Worm (Caenorhabditis elegans) whole organism, young adult: ENCODE data around the gene nhr-256.
A peak's percentile ranks its signal among the peaks of the same experiment; 100 is the strongest.

ENCODE experiments used
- B0035.1 ChIP-seq: sonication (generic microtip); optimal IDR thresholded peaks from 2 replicates; lab custom pipeline; 2016; ENCODE audit warnings: missing genetic modification characterization, mild to moderate bottlenecking, missing compliant biosample characterization, missing genotype, missing genetic modification reagents
- D2030.7 ChIP-seq: fragments of 200-800 bp; sonication (Bioruptor generic); IDR thresholded peaks from 2 replicates; pipeline ENCODE4 v1.3.6; 2022; ENCODE audit warnings: missing genetic modification reagents, missing genetic modification characterization, missing compliant biosample characterization
- F23B12.7 ChIP-seq: sonication (generic microtip); optimal IDR thresholded peaks from 2 replicates; lab custom pipeline; 2017; ENCODE audit warnings: missing genetic modification characterization, mild to moderate bottlenecking, missing compliant biosample characterization, antibody characterized with exemption, moderate library complexity; ENCODE audit not compliant: insufficient read depth
- F37B4.10 ChIP-seq: fragments of 200-800 bp; sonication (Bioruptor generic); IDR thresholded peaks from 2 replicates; pipeline ENCODE4 v1.3.6; 2022; ENCODE audit warnings: missing genetic modification characterization, missing compliant biosample characterization
- K11D2.4 ChIP-seq: fragments of 200-800 bp; sonication (Bioruptor generic); IDR thresholded peaks from 2 replicates; pipeline ENCODE4 v1.3.6; 2022; ENCODE audit warnings: missing genetic modification reagents, missing genetic modification characterization, missing compliant biosample characterization
- K12H6.12 ChIP-seq: fragments of 200-800 bp; sonication (Bioruptor generic); optimal IDR thresholded peaks from 2 replicates; lab custom pipeline; 2018; ENCODE audit warnings: mild to moderate bottlenecking, missing genetic modification characterization, missing compliant biosample characterization
- Y53F4B.3 ChIP-seq: fragments of 200-800 bp; sonication (Bioruptor generic); IDR thresholded peaks from 2 replicates; pipeline ENCODE4 v1.3.6; 2022; ENCODE audit warnings: missing genetic modification reagents, missing genetic modification characterization, missing compliant biosample characterization
- Y53G8AR.9 ChIP-seq: fragments of 200-800 bp; sonication (Bioruptor generic); conservative IDR thresholded peaks from 2 replicates; pipeline ENCODE4 v1.3.6; 2022; ENCODE audit warnings: missing genetic modification reagents, missing genetic modification characterization, missing compliant biosample characterization
- Y56A3A.18 ChIP-seq: fragments of 200-800 bp; sonication (Bioruptor generic); IDR thresholded peaks from 2 replicates; pipeline ENCODE4 v1.3.6; 2022; ENCODE audit warnings: missing genetic modification reagents, missing genetic modification characterization, missing compliant biosample characterization
- ama-1 ChIP-seq, 3 experiments: fragments of 150-350 bp in 1 of 3; sonication (generic microtip) in 2 of 3; optimal IDR thresholded peaks; 2 replicates each; lab custom pipeline; 2014 to 2018; ENCODE audit warnings: missing biosample characterization in 2 of 3, missing genetic modification characterization in 2 of 3, missing genetic modification reagents in 2 of 3
- aptf-3 ChIP-seq: fragments of 200-800 bp; sonication (Bioruptor generic); IDR thresholded peaks from 2 replicates; pipeline ENCODE4 v1.3.6; 2022; ENCODE audit warnings: missing genetic modification characterization, missing compliant biosample characterization
- attf-3 ChIP-seq: fragments of 200-800 bp; sonication (Bioruptor generic); conservative IDR thresholded peaks from 2 replicates; pipeline ENCODE4 v1.3.6; 2022; ENCODE audit warnings: missing genetic modification reagents, missing genetic modification characterization, missing compliant biosample characterization
- bed-1 ChIP-seq: fragments of 200-800 bp; sonication (Bioruptor generic); IDR thresholded peaks from 2 replicates; pipeline ENCODE4 v1.3.6; 2022; ENCODE audit warnings: missing genetic modification reagents, missing genetic modification characterization, missing compliant biosample characterization
- cebp-1 ChIP-seq, 2 experiments: fragments of 200-800 bp in 1 of 2; sonication (Bioruptor generic) in 1 of 2; sonication (generic microtip) in 1 of 2; IDR thresholded peaks in 1 of 2; optimal IDR thresholded peaks in 1 of 2; 2 replicates each; pipeline versions ENCODE4 v1.3.6 to Lab custom; 2017 to 2022; ENCODE audit warnings: missing compliant biosample characterization in 2 of 2, missing genetic modification characterization in 2 of 2, mild to moderate bottlenecking in 1 of 2, missing genetic modification reagents in 1 of 2, moderate library complexity in 1 of 2
- ceh-100 ChIP-seq: fragments of 200-800 bp; sonication (Bioruptor generic); IDR thresholded peaks from 2 replicates; pipeline ENCODE4 v1.3.6; 2022; ENCODE audit warnings: missing genetic modification reagents, missing genetic modification characterization, missing compliant biosample characterization
- ceh-27 ChIP-seq: fragments of 200-800 bp; sonication (Bioruptor generic); optimal IDR thresholded peaks from 2 replicates; lab custom pipeline; 2018; ENCODE audit warnings: mild to moderate bottlenecking, missing genetic modification characterization, moderate library complexity, missing compliant biosample characterization
- ceh-40 ChIP-seq: fragments of 200-800 bp; sonication (Bioruptor generic); IDR thresholded peaks from 2 replicates; pipeline ENCODE4 v1.3.6; 2022; ENCODE audit warnings: missing genetic modification characterization, missing compliant biosample characterization
- ceh-79 ChIP-seq: sonication (generic microtip); optimal IDR thresholded peaks from 2 replicates; lab custom pipeline; 2017; ENCODE audit warnings: mild to moderate bottlenecking, missing genetic modification characterization, missing compliant biosample characterization
- ceh-91 ChIP-seq: fragments of 200-800 bp; sonication (Bioruptor generic); IDR thresholded peaks from 2 replicates; pipeline ENCODE4 v1.3.6; 2022; ENCODE audit warnings: missing genetic modification reagents, missing genetic modification characterization, missing compliant biosample characterization
- chd-7 ChIP-seq: sonication (generic microtip); optimal IDR thresholded peaks from 2 replicates; lab custom pipeline; 2016; ENCODE audit warnings: mild to moderate bottlenecking, missing genetic modification characterization, moderate library complexity, missing compliant biosample characterization
- dpl-1 ChIP-seq: fragments of 150-350 bp; optimal IDR thresholded peaks from 2 replicates; lab custom pipeline; 2014; ENCODE audit warnings: missing biosample characterization, missing genetic modification reagents, missing genetic modification characterization
- ekl-4 ChIP-seq: fragments of 200-800 bp; sonication (Bioruptor generic); IDR thresholded peaks from 2 replicates; pipeline ENCODE4 v1.3.6; 2022; ENCODE audit warnings: missing genetic modification reagents, missing genetic modification characterization, missing compliant biosample characterization
- ets-4 ChIP-seq: fragments of 200-800 bp; sonication (Bioruptor generic); optimal IDR thresholded peaks from 2 replicates; lab custom pipeline; 2018; ENCODE audit warnings: mild to moderate bottlenecking, missing genetic modification characterization, missing compliant biosample characterization
- him-1 ChIP-seq: sonication (generic microtip); optimal IDR thresholded peaks from 2 replicates; lab custom pipeline; 2016; ENCODE audit warnings: missing genotype, missing genetic modification reagents, missing genetic modification characterization, missing compliant biosample characterization
- hmg-1.2 ChIP-seq: fragments of 200-800 bp; sonication (Bioruptor generic); IDR thresholded peaks from 2 replicates; pipeline ENCODE4 v1.3.6; 2022; ENCODE audit warnings: missing genetic modification reagents, missing genetic modification characterization, missing compliant biosample characterization
- hrde-1 ChIP-seq: sonication (generic microtip); optimal IDR thresholded peaks from 2 replicates; lab custom pipeline; 2016; ENCODE audit warnings: missing genetic modification characterization, mild to moderate bottlenecking, missing compliant biosample characterization, moderate library complexity, missing genotype, missing genetic modification reagents, borderline replicate concordance
- let-607 ChIP-seq, 2 experiments: fragments of 200-800 bp in 1 of 2; sonication (Bioruptor generic) in 1 of 2; sonication (generic microtip) in 1 of 2; optimal IDR thresholded peaks; 2 replicates each; lab custom pipeline; 2016 to 2018; ENCODE audit warnings: mild to moderate bottlenecking in 2 of 2, missing compliant biosample characterization in 2 of 2, missing genetic modification characterization in 2 of 2, moderate library complexity in 2 of 2, missing genotype in 1 of 2
- lin-35 ChIP-seq, 3 experiments: fragments of 150-350 bp in 2 of 3; sonication (generic microtip) in 1 of 3; optimal IDR thresholded peaks; 2 replicates each; lab custom pipeline; 2014 to 2018; ENCODE audit warnings: missing biosample characterization in 3 of 3, missing genetic modification characterization in 3 of 3, missing genetic modification reagents in 3 of 3
- lin-54 ChIP-seq: fragments of 200-800 bp; sonication (Bioruptor generic); optimal IDR thresholded peaks from 2 replicates; lab custom pipeline; 2018; ENCODE audit warnings: mild to moderate bottlenecking, missing genetic modification characterization, missing compliant biosample characterization
- madf-10 ChIP-seq: sonication (generic microtip); optimal IDR thresholded peaks from 2 replicates; lab custom pipeline; 2016; ENCODE audit warnings: mild to moderate bottlenecking, missing genetic modification characterization, missing compliant biosample characterization
- madf-3 ChIP-seq: fragments of 200-800 bp; sonication (Bioruptor generic); IDR thresholded peaks from 2 replicates; pipeline ENCODE4 v1.3.6; 2022; ENCODE audit warnings: missing genetic modification reagents, missing genetic modification characterization, missing compliant biosample characterization
- mcd-1 ChIP-seq: fragments of 200-800 bp; sonication (Bioruptor generic); IDR thresholded peaks from 2 replicates; pipeline ENCODE4 v1.3.6; 2022; ENCODE audit warnings: missing genetic modification reagents, missing genetic modification characterization, missing compliant biosample characterization
- mel-28 ChIP-seq: sonication (generic microtip); optimal IDR thresholded peaks from 2 replicates; lab custom pipeline; 2016; ENCODE audit warnings: borderline replicate concordance, mild to moderate bottlenecking, missing genetic modification characterization, missing compliant biosample characterization
- nfya-1 ChIP-seq: sonication (generic microtip); optimal IDR thresholded peaks from 2 replicates; lab custom pipeline; 2017; ENCODE audit warnings: antibody characterized with exemption, missing compliant biosample characterization, missing genetic modification characterization, borderline replicate concordance; ENCODE audit not compliant: insufficient read depth
- nhr-120 ChIP-seq: fragments of 200-800 bp; sonication (Bioruptor generic); IDR thresholded peaks from 2 replicates; pipeline ENCODE4 v1.3.6; 2022; ENCODE audit warnings: missing genetic modification characterization, missing compliant biosample characterization
- nhr-80 ChIP-seq: sonication (generic microtip); optimal IDR thresholded peaks from 2 replicates; lab custom pipeline; 2016; ENCODE audit warnings: missing genetic modification characterization, missing compliant biosample characterization
- nhr-90 ChIP-seq: sonication (generic microtip); optimal IDR thresholded peaks from 2 replicates; lab custom pipeline; 2016; ENCODE audit warnings: missing genotype, mild to moderate bottlenecking, missing genetic modification characterization, missing compliant biosample characterization
- sdz-38 ChIP-seq: sonication (generic microtip); optimal IDR thresholded peaks from 2 replicates; lab custom pipeline; 2016; ENCODE audit warnings: missing genotype, missing genetic modification characterization, missing compliant biosample characterization
- sea-2 ChIP-seq: fragments of 200-800 bp; sonication (Bioruptor generic); IDR thresholded peaks from 2 replicates; pipeline ENCODE4 v1.3.6; 2022; ENCODE audit warnings: missing genetic modification characterization, missing compliant biosample characterization
- snpc-1.3 ChIP-seq: sonication (generic microtip); optimal IDR thresholded peaks from 2 replicates; lab custom pipeline; 2017; ENCODE audit warnings: missing genetic modification characterization, mild to moderate bottlenecking, missing compliant biosample characterization, antibody characterized with exemption, moderate library complexity, missing genotype, missing genetic modification reagents; ENCODE audit not compliant: insufficient read depth
- somi-1 ChIP-seq: fragments of 200-800 bp; sonication (Bioruptor generic); optimal IDR thresholded peaks from 2 replicates; lab custom pipeline; 2018; ENCODE audit warnings: mild to moderate bottlenecking, missing genetic modification characterization, missing compliant biosample characterization
- tlf-1 ChIP-seq: fragments of 200-800 bp; sonication (Bioruptor generic); optimal IDR thresholded peaks from 2 replicates; lab custom pipeline; 2018; ENCODE audit warnings: mild to moderate bottlenecking, missing genetic modification characterization, missing compliant biosample characterization
- zfh-2 ChIP-seq: fragments of 200-800 bp; sonication (Bioruptor generic); conservative IDR thresholded peaks from 2 replicates; pipeline ENCODE4 v1.3.6; 2022; ENCODE audit warnings: missing genetic modification reagents, missing genetic modification characterization, missing compliant biosample characterization
- zim-3 ChIP-seq: sonication (generic microtip); optimal IDR thresholded peaks from 2 replicates; lab custom pipeline; 2017; ENCODE audit warnings: mild to moderate bottlenecking, missing genetic modification characterization, moderate library complexity, missing compliant biosample characterization
- ztf-25 ChIP-seq: fragments of 200-800 bp; sonication (Bioruptor generic); IDR thresholded peaks from 2 replicates; pipeline ENCODE4 v1.3.6; 2022; ENCODE audit warnings: missing genetic modification reagents, missing genetic modification characterization, missing compliant biosample characterization
- ztf-26 ChIP-seq: sonication (generic microtip); optimal IDR thresholded peaks from 2 replicates; lab custom pipeline; 2017; ENCODE audit warnings: missing genetic modification characterization, missing compliant biosample characterization
- ztf-28 ChIP-seq: fragments of 200-800 bp; sonication (Bioruptor generic); IDR thresholded peaks from 2 replicates; pipeline ENCODE4 v1.3.6; 2022; ENCODE audit warnings: missing genetic modification reagents, missing genetic modification characterization, missing compliant biosample characterization

nhr-256 gene

DNA sequence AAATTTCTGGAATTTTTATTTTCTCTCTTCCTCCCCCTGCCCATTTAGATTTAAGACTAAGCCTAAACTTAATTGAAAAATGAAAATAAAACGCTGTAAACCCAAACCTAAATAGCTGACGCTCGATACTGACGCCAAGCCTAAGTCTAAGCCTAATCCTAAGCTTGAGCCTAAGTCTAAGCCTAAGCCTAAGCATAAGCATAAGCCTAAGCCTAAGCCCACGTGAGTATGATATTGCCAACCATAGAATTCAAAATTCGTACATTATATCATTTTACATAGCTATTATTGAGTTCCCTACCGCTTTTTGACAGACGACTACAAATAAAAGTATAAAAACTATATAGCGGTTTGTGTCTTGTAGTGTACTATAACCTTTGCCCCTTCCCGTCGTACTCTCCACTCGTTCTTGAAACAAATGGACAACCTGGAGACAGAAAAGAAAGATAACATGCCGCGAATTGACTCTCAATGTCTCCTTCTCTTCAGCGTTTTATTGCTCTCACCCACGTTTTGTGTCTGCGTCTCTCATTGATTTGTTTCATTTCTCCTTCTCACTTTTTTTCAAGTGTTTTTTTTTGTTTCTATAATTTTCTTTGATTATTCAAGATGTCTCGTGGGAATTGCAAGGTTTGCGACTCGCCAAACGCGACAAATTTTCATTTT lies at the start of gene nhr-256:
Gene nhr-256, plus strand, starts transcription at position 567 of the 666 bp plus-strand sequence.
- TF ChIP-seq zfh-2: no peak
- no peak for TF ChIP-seq ama-1 (optimal IDR thresholded peaks at IDR 0.05; lab: Kevin White, UChicago)
- no peak for TF ChIP-seq ama-1 (GFP tag; optimal IDR thresholded peaks at IDR 0.05; lab: Kevin White, UChicago)
- TF ChIP-seq F37B4.10 (GFP tag; lab: Robert Waterston, UW): no peak
- no peak for TF ChIP-seq snpc-1.3 (tag; lab: Kevin White, UChicago)
- no peak for TF ChIP-seq ceh-91 (GFP tag; lab: Robert Waterston, UW)
- TF ChIP-seq madf-10 (tag; lab: Kevin White, UChicago): no peak
- TF ChIP-seq ztf-26 (tag; lab: Kevin White, UChicago): peak; percentile 26
- TF ChIP-seq tlf-1 (GFP tag; lab: Kevin White, UChicago): no peak
- TF ChIP-seq lin-54: no peak
- TF ChIP-seq sea-2: no peak
- TF ChIP-seq ceh-40 (GFP tag; lab: Robert Waterston, UW): no peak
- no peak for TF ChIP-seq nfya-1 (tag; lab: Kevin White, UChicago)
- TF ChIP-seq ceh-79: no peak
- peak; percentile 76 for TF ChIP-seq nhr-80
- no peak for TF ChIP-seq Y53G8AR.9
- TF ChIP-seq aptf-3 (GFP tag; lab: Robert Waterston, UW): no peak
- TF ChIP-seq chd-7 (tag; lab: Kevin White, UChicago): no peak
- TF ChIP-seq nhr-90 (tag; lab: Kevin White, UChicago): no peak
- peak; percentile 4 for TF ChIP-seq F23B12.7
- no peak for TF ChIP-seq somi-1 (GFP tag; lab: Kevin White, UChicago)
- TF ChIP-seq hmg-1.2: peak; percentile 95
- TF ChIP-seq zim-3 (tag; lab: Kevin White, UChicago): no peak
- no peak for TF ChIP-seq cebp-1 (GFP tag; IDR thresholded peaks at IDR 0.05; lab: Robert Waterston, UW)
- no peak for TF ChIP-seq cebp-1 (tag; optimal IDR thresholded peaks at IDR 0.05; lab: Kevin White, UChicago)
- no peak for TF ChIP-seq bed-1
- TF ChIP-seq ets-4 (GFP tag; lab: Kevin White, UChicago): no peak
- no peak for TF ChIP-seq ekl-4 (GFP tag; lab: Robert Waterston, UW)
- TF ChIP-seq mel-28 (tag; lab: Kevin White, UChicago): no peak
- no peak for TF ChIP-seq ztf-25 (GFP tag; lab: Robert Waterston, UW)
- no peak for TF ChIP-seq nhr-120 (GFP tag; lab: Robert Waterston, UW)
- TF ChIP-seq ceh-27 (GFP tag; lab: Kevin White, UChicago): peak; percentile 43
- no peak for TF ChIP-seq madf-3 (GFP tag; lab: Robert Waterston, UW)
- no peak for TF ChIP-seq ceh-100 (GFP tag; lab: Robert Waterston, UW)
- no peak for TF ChIP-seq lin-35 (GFP tag; optimal IDR thresholded peaks at IDR 0.05; lab: Kevin White, UChicago)
- no peak for TF ChIP-seq Y53F4B.3 (GFP tag; lab: Robert Waterston, UW)
- no peak for TF ChIP-seq dpl-1 (GFP tag; lab: Kevin White, UChicago)
- 0 out of 2 replicates have a peak, but pooled peaks have one; percentile 36 for TF ChIP-seq K11D2.4 (GFP tag; lab: Robert Waterston, UW)
- no peak for TF ChIP-seq B0035.1
- peak in 1 of 2 experiments; percentile 59 for TF ChIP-seq let-607 (tag; optimal IDR thresholded peaks at IDR 0.05; lab: Kevin White, UChicago)
- no peak for TF ChIP-seq K12H6.12 (tag; lab: Kevin White, UChicago)
- TF ChIP-seq D2030.7 (GFP tag; lab: Robert Waterston, UW): no peak
- no peak for TF ChIP-seq attf-3 (GFP tag; lab: Robert Waterston, UW)
- no peak for TF ChIP-seq sdz-38
- no peak for TF ChIP-seq Y56A3A.18
- no peak for TF ChIP-seq hrde-1 (tag; lab: Kevin White, UChicago)
- TF ChIP-seq him-1 (tag; lab: Kevin White, UChicago): no peak
- no peak for TF ChIP-seq ztf-28
- TF ChIP-seq mcd-1: no peak
